Worm (Caenorhabditis elegans): ENCODE measurements around the gene kin-30.
"Not testable (repeated sequence)": the region's sequence is repeated elsewhere in the genome, so short reads cannot be mapped to it uniquely, and the experiment has no call there.

kin-30 gene

DNA sequence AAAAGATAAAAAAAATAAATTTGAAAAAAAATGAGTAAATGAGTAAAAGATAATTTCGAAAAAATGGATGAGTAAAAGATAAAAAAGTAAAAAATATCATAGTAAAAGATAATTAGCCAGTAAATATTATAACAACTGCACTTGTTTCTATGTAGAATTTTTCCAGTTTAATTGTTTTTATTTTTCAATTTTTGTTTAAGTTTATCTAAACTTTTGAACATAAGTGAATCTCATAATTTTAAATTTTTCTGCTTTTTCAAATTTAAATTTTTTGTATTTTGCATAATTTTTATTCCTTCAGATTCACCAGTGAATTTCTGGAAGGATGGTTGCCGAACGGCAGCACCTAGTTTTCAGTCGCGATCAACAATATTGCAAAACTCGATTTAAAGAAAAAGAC, 3.3 kb upstream of the kin-30 start, which contains the start of gene chil-12:
chil-12 (plus strand) TSS at position 301 of the 400 bp plus-strand sequence.
- TF ChIP-seq Y22D7AL.16 (tag; optimal IDR thresholded peaks at IDR 0.05) (no peak), pat-9 (tag; optimal IDR thresholded peaks at IDR 0.05) (no peak), ceh-45 (GFP tag; IDR thresholded peaks at IDR 0.05) (no peak), pqm-1 (tag; optimal IDR thresholded peaks at IDR 0.05) (no peak), sox-4 (tag; optimal IDR thresholded peaks at IDR 0.05) (no peak), elt-4 (tag; optimal IDR thresholded peaks at IDR 0.05) (no peak), npax-4 (tag; optimal IDR thresholded peaks at IDR 0.05) (no peak), rnt-1 (tag; optimal IDR thresholded peaks at IDR 0.05) (no peak)

DNA sequence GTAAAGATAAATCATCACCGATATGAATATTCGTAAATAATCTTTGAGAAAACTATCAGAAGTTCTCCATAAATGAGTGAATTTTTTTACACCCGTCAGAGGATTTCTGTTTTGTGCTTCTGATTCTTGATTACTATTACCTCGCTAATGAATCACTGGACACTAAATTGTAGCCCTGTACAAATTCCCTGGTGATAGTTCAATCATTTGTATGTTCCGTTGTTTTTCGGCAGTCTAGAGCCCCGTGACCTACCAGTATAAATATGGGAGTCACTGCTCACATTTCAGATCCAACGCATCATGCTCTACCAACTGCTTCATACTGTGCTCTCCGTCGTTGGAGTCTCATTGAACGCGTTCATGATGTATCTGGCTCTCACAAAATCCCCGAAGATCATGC, 5.7 kb downstream of the kin-30 start, which contains the start of gene srd-28:
srd-28 (plus strand) TSS at position 301 of the 400 bp plus-strand sequence.
- TF ChIP-seq odd-2, elt-4, lin-11 (tag; optimal IDR thresholded peaks at IDR 0.05): not testable (repeated sequence)

ce11 chrV:15252082-15252481, 7.5 kb downstream of the kin-30 start, which contains the start of gene srbc-76:
Gene srbc-76 (plus strand): TSS chrV:15252382.
- TF ChIP-seq C08G9.2 (tag; optimal IDR thresholded peaks at IDR 0.05) (no peak), ceh-22 (tag; optimal IDR thresholded peaks at IDR 0.05) (no peak), nhr-11 (tag; optimal IDR thresholded peaks at IDR 0.05) (no peak), pros-1 (tag; optimal IDR thresholded peaks at IDR 0.05) (no peak), dmd-4 (tag; optimal IDR thresholded peaks at IDR 0.05; ENCODE audit: borderline replicate concordance) (no peak), ama-1 (optimal IDR thresholded peaks at IDR 0.05) (no peak), zip-5 (tag; optimal IDR thresholded peaks at IDR 0.05) (no peak), K02D7.2 (tag; optimal IDR thresholded peaks at IDR 0.05) (no peak)

- TF ChIP-seq Y22D7AL.16 (tag; optimal IDR thresholded peaks at IDR 0.05) (no peak), pqm-1 (tag; optimal IDR thresholded peaks at IDR 0.05) (no peak), nhr-11 (tag; optimal IDR thresholded peaks at IDR 0.05) (no peak), ceh-9 (tag; optimal IDR thresholded peaks at IDR 0.05) (no peak), unc-55 (GFP tag; optimal IDR thresholded peaks at IDR 0.05) (no peak), pha-2 (tag; optimal IDR thresholded peaks at IDR 0.05) (no peak), lin-11 (tag; optimal IDR thresholded peaks at IDR 0.05) (no peak), odd-2 (tag; optimal IDR thresholded peaks at IDR 0.05) (no peak), fkh-6 (tag; optimal IDR thresholded peaks at IDR 0.05) (no peak), npax-4 (tag; optimal IDR thresholded peaks at IDR 0.05) (no peak)
These were observed 9.0 kb downstream of the kin-30 start, which contains the start of gene srbc-75 for ce11 chrV:15253529-15253928. Gene srbc-75 (plus strand): TSS chrV:15253829.

DNA sequence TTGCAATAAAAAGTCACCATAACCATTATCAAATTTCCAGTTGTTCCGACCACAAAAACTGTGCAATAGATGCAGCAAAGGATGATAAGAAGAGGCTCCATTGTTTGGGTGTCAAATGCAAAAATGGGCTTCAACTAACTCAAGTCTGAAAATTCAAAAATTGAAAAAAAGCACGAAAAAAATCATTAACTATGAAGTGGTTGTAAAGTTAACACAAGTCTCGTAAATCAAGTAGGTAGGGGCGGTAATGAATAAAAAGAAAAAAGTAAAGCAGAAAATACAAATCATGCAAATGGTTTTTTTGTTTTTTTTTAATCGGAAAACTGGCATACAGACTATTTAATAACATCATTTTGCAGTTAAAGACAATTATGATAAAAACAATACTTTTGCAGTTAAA, 12.1 kb downstream of the kin-30 start, which contains the start of gene srsx-39:
srsx-39 (minus strand) TSS at position 101 of the 400 bp plus-strand sequence.
- not testable (repeated sequence) for TF ChIP-seq ceh-34 (tag; optimal IDR thresholded peaks at IDR 0.05); gmeb-2 (tag; optimal IDR thresholded peaks at IDR 0.05); hlh-13 (GFP tag; optimal IDR thresholded peaks at IDR 0.05)

DNA sequence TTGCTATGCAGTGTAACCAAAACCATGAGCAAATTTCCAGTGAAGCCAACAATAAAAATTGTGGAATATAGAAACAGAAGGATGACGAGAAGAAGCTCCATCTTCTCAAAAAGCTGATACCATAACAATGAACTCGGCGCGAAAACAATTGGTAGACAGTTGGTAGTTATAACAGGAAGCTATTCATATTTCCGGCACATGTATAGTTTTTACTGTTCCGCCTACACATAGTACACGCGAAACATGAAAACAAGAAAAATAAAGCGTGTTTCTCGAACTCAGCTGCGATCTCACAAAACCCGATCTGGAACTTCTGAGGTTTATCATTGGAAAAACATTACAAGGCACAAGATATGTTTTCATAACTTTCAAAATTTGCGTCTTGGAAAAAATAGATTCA, 14.5 kb downstream of the kin-30 start, which contains the start of gene srsx-37:
srsx-37 (minus strand) TSS at position 101 of the 400 bp plus-strand sequence.
- no peak for TF ChIP-seq unc-42 (tag; optimal IDR thresholded peaks at IDR 0.05)

- no peak for TF ChIP-seq ceh-30 (tag; optimal IDR thresholded peaks at IDR 0.05)
- no peak for TF ChIP-seq npax-4 (tag; optimal IDR thresholded peaks at IDR 0.05)
- TF ChIP-seq ceh-45 (GFP tag; IDR thresholded peaks at IDR 0.05) = no peak
- no peak for TF ChIP-seq fkh-10 (GFP tag; optimal IDR thresholded peaks at IDR 0.05)
- TF ChIP-seq pag-3 (tag; optimal IDR thresholded peaks at IDR 0.05; ENCODE audit: borderline replicate concordance) = no peak
- no peak for TF ChIP-seq ceh-48 (tag; optimal IDR thresholded peaks at IDR 0.05)
- no peak for TF ChIP-seq C38D4.7 (GFP tag; optimal IDR thresholded peaks at IDR 0.05)
- no peak for TF ChIP-seq lin-11 (tag; optimal IDR thresholded peaks at IDR 0.05)
- no peak for TF ChIP-seq ceh-9 (tag; optimal IDR thresholded peaks at IDR 0.05)
- no peak for TF ChIP-seq tbx-7 (tag; optimal IDR thresholded peaks at IDR 0.05)
- TF ChIP-seq syd-9 (tag; optimal IDR thresholded peaks at IDR 0.05) = no peak
- TF ChIP-seq unc-3 (GFP tag; conservative IDR thresholded peaks at IDR 0.05) = no peak
- no peak for TF ChIP-seq unc-3 (tag; optimal IDR thresholded peaks at IDR 0.05)
- no peak for TF ChIP-seq pros-1 (tag; optimal IDR thresholded peaks at IDR 0.05)
- no peak for TF ChIP-seq ceh-6 (GFP tag; optimal IDR thresholded peaks at IDR 0.05)
- TF ChIP-seq odd-2 (tag; optimal IDR thresholded peaks at IDR 0.05) = no peak
These were observed 15.3 kb downstream of the kin-30 start, which contains the start of gene M01B2.8 for ce11 chrV:15259904-15260303. Gene M01B2.8 (plus strand): TSS chrV:15260204.

Data from whole organism, late embryonic.